Fruit fly (Drosophila melanogaster) whole organism, adult: ENCODE results near the gene CG4390.

ENCODE experiments used
- CG14711 ChIP-seq: fragments of 200-800 bp; sonication (Bioruptor generic); optimal IDR thresholded peaks from 2 replicates; lab custom pipeline; 2018; ENCODE audit warnings: missing biosample characterization, mild to moderate bottlenecking, missing genetic modification characterization, moderate library complexity
- CG33017 ChIP-seq: fragments of 200-800 bp; sonication (Bioruptor generic); optimal IDR thresholded peaks from 2 replicates; lab custom pipeline; 2018; ENCODE audit warnings: missing biosample characterization, mild to moderate bottlenecking, missing genetic modification characterization, moderate library complexity
- CG7101 ChIP-seq: fragments of 200-800 bp; sonication (Bioruptor generic); optimal IDR thresholded peaks from 2 replicates; lab custom pipeline; 2018; ENCODE audit warnings: missing biosample characterization, mild to moderate bottlenecking, missing genetic modification characterization, moderate library complexity
- Clk ChIP-seq: fragments of 200-800 bp; sonication (Bioruptor generic); optimal IDR thresholded peaks from 2 replicates; lab custom pipeline; 2017; ENCODE audit warnings: missing biosample characterization, missing genetic modification characterization
- Crg-1 ChIP-seq: fragments of 200-800 bp; sonication (Bioruptor generic); optimal IDR thresholded peaks from 2 replicates; lab custom pipeline; 2016; ENCODE audit warnings: missing biosample characterization, missing genetic modification characterization
- bab1 ChIP-seq: fragments of 200-800 bp; sonication (Bioruptor generic); optimal IDR thresholded peaks from 3 replicates; lab custom pipeline; 2019; ENCODE audit warnings: missing biosample characterization, mild to moderate bottlenecking, missing genetic modification characterization, moderate library complexity
- cnc ChIP-seq, 2 experiments: fragments of >200 bp; optimal IDR thresholded peaks; 2 replicates each; lab custom pipeline; 2017
- kay ChIP-seq: fragments of 200-800 bp; sonication (Bioruptor generic); peaks from one replicate; lab custom pipeline; 2016; ENCODE audit warnings: missing biosample characterization, missing genetic modification characterization, borderline replicate concordance
- ovo ChIP-seq: fragments of 200-800 bp; sonication (Bioruptor generic); optimal IDR thresholded peaks from 2 replicates; lab custom pipeline; 2016; ENCODE audit warnings: missing biosample characterization, missing genetic modification characterization
- pad ChIP-seq: fragments of 200-800 bp; sonication (Bioruptor generic); optimal IDR thresholded peaks from 3 replicates; lab custom pipeline; 2017; ENCODE audit warnings: missing biosample characterization, missing genetic modification characterization, mild to moderate bottlenecking, moderate library complexity, missing genetic modification reagents
- toe ChIP-seq: fragments of 200-800 bp; sonication (Bioruptor generic); optimal IDR thresholded peaks from 2 replicates; lab custom pipeline; 2016; ENCODE audit warnings: missing biosample characterization, missing genetic modification characterization

- TF ChIP-seq bab1, result peak; percentile 96
- TF ChIP-seq Clk (GFP tag; lab: Kevin White, UChicago), result peak; percentile 22
- TF ChIP-seq CG7101 (tag; lab: Kevin White, UChicago), result peak; percentile 92
- TF ChIP-seq kay, result no peak
- TF ChIP-seq toe (GFP tag; lab: Kevin White, UChicago), result peak; percentile 72
- TF ChIP-seq pad (GFP tag; lab: Kevin White, UChicago), result peak; percentile 78
- peak; percentile 83 for TF ChIP-seq CG33017
- peak; percentile 83 for TF ChIP-seq CG14711 (tag; lab: Kevin White, UChicago)
- peak; percentile 81 for TF ChIP-seq ovo (GFP tag; lab: Kevin White, UChicago)
- TF ChIP-seq Crg-1, result peak; percentile 85
- TF ChIP-seq cnc (optimal IDR thresholded peaks at IDR 0.05; lab: Kevin White, UChicago), result no peak
Observed at dm6 chr3R:20035887-20036286, 23.7 kb downstream of the CG4390 start, which contains the start of gene Regnase-1.
